Fruit fly (Drosophila melanogaster): ENCODE results near the gene Cyp6d5.
A peak's percentile ranks its signal among the peaks of the same experiment; 100 is the strongest.

Gene Cyp6d5

DNA sequence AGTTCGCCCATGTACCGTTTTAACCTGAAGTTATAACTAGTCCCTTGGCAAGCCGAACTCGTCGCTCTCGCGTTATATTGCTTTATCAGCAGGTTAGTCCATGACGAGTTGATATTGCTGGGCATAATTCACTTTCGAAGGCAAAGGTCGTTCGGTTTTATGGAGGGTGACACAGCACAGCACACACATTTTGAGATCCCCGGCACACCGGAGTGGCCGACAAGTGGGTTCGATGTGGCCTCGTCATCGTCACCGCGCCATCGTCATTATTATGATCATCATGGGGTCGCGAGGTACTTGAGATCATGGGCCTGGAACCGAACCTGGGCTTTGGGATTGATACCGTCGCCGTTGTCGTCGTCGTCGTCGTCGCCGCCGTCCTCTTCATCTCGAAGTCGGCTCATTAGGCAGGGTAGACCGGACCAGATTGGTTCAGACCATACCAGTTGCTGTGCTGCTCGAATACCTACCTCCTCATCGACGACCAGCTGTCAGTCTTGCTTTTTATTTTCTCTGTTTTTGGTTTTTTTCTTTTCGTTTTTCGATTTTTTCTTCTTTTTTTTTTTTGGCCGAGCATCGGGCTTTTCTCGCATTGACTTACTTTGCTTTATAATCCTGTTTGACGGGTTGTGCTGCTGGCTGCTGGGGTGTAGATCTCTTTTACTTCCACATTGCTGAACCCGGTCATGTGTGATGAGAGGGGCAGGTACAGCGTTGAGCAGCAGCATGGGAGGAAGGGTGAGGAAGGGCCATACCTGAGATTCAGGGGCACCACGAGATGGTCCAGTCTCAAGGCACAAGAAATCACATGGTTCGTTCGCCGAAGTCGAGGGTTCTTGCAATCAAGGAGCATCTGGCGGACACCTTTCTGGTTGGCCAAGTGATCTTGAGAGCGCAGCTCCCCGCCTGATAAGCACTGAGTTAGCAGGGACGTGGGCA is 32.3 kb downstream of the Cyp6d5 start (continued):
- TF ChIP-seq abd-A (tag; optimal IDR thresholded peaks at IDR 0.05): peak; percentile 15
- TF ChIP-seq gro (GFP tag; optimal IDR thresholded peaks at IDR 0.05): no peak
- TF ChIP-seq CG10979 (tag; optimal IDR thresholded peaks at IDR 0.05): no peak
- TF ChIP-seq ken (GFP tag; IDR thresholded peaks at IDR 0.05): 0 out of 3 replicates have a peak, but pooled peaks have one; percentile 17
- TF ChIP-seq corto (GFP tag; optimal IDR thresholded peaks at IDR 0.05): peak; percentile 86
- TF ChIP-seq Usf (GFP tag; optimal IDR thresholded peaks at IDR 0.05): no peak
- no peak for TF ChIP-seq BtbVII (GFP tag; optimal IDR thresholded peaks at IDR 0.05)
- TF ChIP-seq lbe (GFP tag; optimal IDR thresholded peaks at IDR 0.05): peak; percentile 77
- TF ChIP-seq CG11695 (GFP tag; IDR thresholded peaks at IDR 0.05): no peak
- no peak for TF ChIP-seq ERR (GFP tag; optimal IDR thresholded peaks at IDR 0.05)
- no peak for TF ChIP-seq CG12071 (GFP tag; optimal IDR thresholded peaks at IDR 0.05)
- TF ChIP-seq jing (GFP tag; optimal IDR thresholded peaks at IDR 0.05): no peak
- TF ChIP-seq CG16779 (GFP tag; IDR thresholded peaks at IDR 0.05): no peak
- peak; percentile 20 for TF ChIP-seq mirr (GFP tag; optimal IDR thresholded peaks at IDR 0.05)
- TF ChIP-seq br (optimal IDR thresholded peaks at IDR 0.05): no peak
- TF ChIP-seq Sin3A (optimal IDR thresholded peaks at IDR 0.05): no peak
- no peak for TF ChIP-seq CG12155 (GFP tag; optimal IDR thresholded peaks at IDR 0.05)
- no peak for TF ChIP-seq CG3847 (GFP tag; IDR thresholded peaks at IDR 0.05)
- TF ChIP-seq CG15011 (GFP tag; optimal IDR thresholded peaks at IDR 0.05): no peak
- TF ChIP-seq CG15269 (tag; optimal IDR thresholded peaks at IDR 0.05): no peak
- TF ChIP-seq gem (tag; optimal IDR thresholded peaks at IDR 0.05): peak; percentile 12
- peak; percentile 74 for TF ChIP-seq CG12769 (tag; optimal IDR thresholded peaks at IDR 0.05)
- TF ChIP-seq pnt (GFP tag; optimal IDR thresholded peaks at IDR 0.05): no peak
- no peak for TF ChIP-seq CG1529 (GFP tag; optimal IDR thresholded peaks at IDR 0.05)
- TF ChIP-seq gsb-n (tag; optimal IDR thresholded peaks at IDR 0.05): no peak
- TF ChIP-seq ase (GFP tag; IDR thresholded peaks at IDR 0.05): 0 out of 3 replicates have a peak, but pooled peaks have one; percentile 4
- no peak for TF ChIP-seq HHEX (GFP tag; optimal IDR thresholded peaks at IDR 0.05)
- TF ChIP-seq crol (GFP tag; IDR thresholded peaks at IDR 0.05): peak; percentile 64
- no peak for TF ChIP-seq mam (GFP tag; optimal IDR thresholded peaks at IDR 0.05)
- TF ChIP-seq nmo (GFP tag; optimal IDR thresholded peaks at IDR 0.05): no peak
- TF ChIP-seq CG17612 (GFP tag; IDR thresholded peaks at IDR 0.05): no peak
- peak; percentile 87 for TF ChIP-seq Drgx (GFP tag; IDR thresholded peaks at IDR 0.05)
- no peak for TF ChIP-seq Bteb2 (GFP tag; optimal IDR thresholded peaks at IDR 0.05)
- no peak for TF ChIP-seq stwl (tag; optimal IDR thresholded peaks at IDR 0.05)
- TF ChIP-seq NC2β (GFP tag; optimal IDR thresholded peaks at IDR 0.05): no peak
- TF ChIP-seq ash1 (GFP tag; optimal IDR thresholded peaks at IDR 0.05): no peak
- no peak for TF ChIP-seq ara (GFP tag; IDR thresholded peaks at IDR 0.05)
- peak; percentile 17 for TF ChIP-seq CG17359 (tag; optimal IDR thresholded peaks at IDR 0.05)
- no peak for TF ChIP-seq CG32767 (GFP tag; IDR thresholded peaks at IDR 0.05)
- no peak for TF ChIP-seq CG6854 (GFP tag; optimal IDR thresholded peaks at IDR 0.05)
- no peak for TF ChIP-seq CG8478 (optimal IDR thresholded peaks at IDR 0.05)
- TF ChIP-seq CG1647 (GFP tag; optimal IDR thresholded peaks at IDR 0.05): no peak
- no peak for TF ChIP-seq Dek (tag; optimal IDR thresholded peaks at IDR 0.05)
- no peak for TF ChIP-seq CG15696 (tag; optimal IDR thresholded peaks at IDR 0.05)
- no peak for TF ChIP-seq ranshi (GFP tag; IDR thresholded peaks at IDR 0.05)
- no peak for TF ChIP-seq unc-4 (GFP tag; IDR thresholded peaks at IDR 0.05; ENCODE audit: partially characterized antibody)
- TF ChIP-seq sqz (GFP tag; optimal IDR thresholded peaks at IDR 0.05): peak; percentile 77
- no peak for TF ChIP-seq CG9609 (GFP tag; optimal IDR thresholded peaks at IDR 0.05)
- no peak for TF ChIP-seq sob (GFP tag; IDR thresholded peaks at IDR 0.05)
- peak; percentile 31; the same call in 1 of the 2 replicates for TF ChIP-seq Adf1 (GFP tag; IDR thresholded peaks at IDR 0.05)

Data from whole organism, embryonic.